Worm (Caenorhabditis elegans) whole organism, L1 larva: Measurements from ENCODE around the gene rabr-1.

Experiments used
- C16A3.4 ChIP-seq: fragments of 150-350 bp; optimal IDR thresholded peaks from 2 replicates; lab custom pipeline; 2014; ENCODE audit warnings: missing biosample characterization, missing genetic modification characterization
- C34B4.2 ChIP-seq: sonication (generic microtip); optimal IDR thresholded peaks from 2 replicates; lab custom pipeline; 2017; ENCODE audit warnings: mild to moderate bottlenecking, missing genetic modification characterization, missing compliant biosample characterization
- F16B12.6 ChIP-seq: fragments of 150-350 bp; optimal IDR thresholded peaks from 2 replicates; lab custom pipeline; 2014; ENCODE audit warnings: missing biosample characterization, missing genetic modification characterization
- Y116A8C.19 ChIP-seq: sonication (generic microtip); optimal IDR thresholded peaks from 2 replicates; lab custom pipeline; 2016; ENCODE audit warnings: missing compliant biosample characterization, missing genetic modification characterization, borderline replicate concordance
- aly-2 ChIP-seq: fragments of 150-350 bp; optimal IDR thresholded peaks from 2 replicates; lab custom pipeline; 2014; ENCODE audit warnings: missing biosample characterization, missing genetic modification characterization
- ama-1 ChIP-seq: fragments of 150-350 bp; optimal IDR thresholded peaks from 2 replicates; lab custom pipeline; 2014
- blmp-1 ChIP-seq: fragments of 150-350 bp; optimal IDR thresholded peaks from 2 replicates; lab custom pipeline; 2014; ENCODE audit warnings: missing biosample characterization, missing genetic modification characterization
- ces-1 ChIP-seq: fragments of 150-350 bp; optimal IDR thresholded peaks from 2 replicates; lab custom pipeline; 2014; ENCODE audit warnings: missing biosample characterization, missing genetic modification reagents, missing genetic modification characterization
- dpl-1 ChIP-seq, 3 experiments: fragments of 150-350 bp in 2 of 3; sonication (generic microtip) in 1 of 3; optimal IDR thresholded peaks; 2 replicates each; lab custom pipeline; 2014 to 2017; ENCODE audit warnings: missing biosample characterization in 3 of 3, missing genetic modification characterization in 3 of 3, missing genetic modification reagents in 3 of 3
- efl-1 ChIP-seq, 4 experiments: fragments of 150-350 bp; optimal IDR thresholded peaks in 3 of 4; peaks in 1 of 4; 1 replicate in 1 of 4; 2 replicates in 3 of 4; lab custom pipeline; 2014; ENCODE audit warnings: missing biosample characterization in 2 of 4, missing genetic modification characterization in 2 of 4, missing genetic modification reagents in 2 of 4
- efl-3 ChIP-seq: fragments of 200-800 bp; sonication (Bioruptor generic); optimal IDR thresholded peaks from 2 replicates; lab custom pipeline; 2018; ENCODE audit warnings: mild to moderate bottlenecking, missing genetic modification characterization, missing compliant biosample characterization
- egl-13 ChIP-seq: sonication (generic microtip); optimal IDR thresholded peaks from 2 replicates; lab custom pipeline; 2016; ENCODE audit warnings: missing genotype, missing genetic modification reagents, missing genetic modification characterization, missing compliant biosample characterization
- ets-5 ChIP-seq: fragments of 200-800 bp; sonication (Bioruptor generic); IDR thresholded peaks from 2 replicates; pipeline ENCODE4 v1.3.6; 2022; ENCODE audit warnings: missing genetic modification characterization, missing compliant biosample characterization
- fkh-4 ChIP-seq: sonication (generic microtip); optimal IDR thresholded peaks from 2 replicates; lab custom pipeline; 2016; ENCODE audit warnings: missing compliant biosample characterization, missing genetic modification characterization, borderline replicate concordance
- fkh-8 ChIP-seq: sonication (generic microtip); optimal IDR thresholded peaks from 2 replicates; lab custom pipeline; 2016; ENCODE audit warnings: mild to moderate bottlenecking, missing genetic modification characterization, missing compliant biosample characterization
- hlh-4 ChIP-seq: sonication (generic microtip); optimal IDR thresholded peaks from 2 replicates; lab custom pipeline; 2016; ENCODE audit warnings: mild to moderate bottlenecking, missing genetic modification characterization, missing compliant biosample characterization
- isw-1 ChIP-seq: fragments of 200-800 bp; sonication (Bioruptor generic); IDR thresholded peaks from 2 replicates; pipeline ENCODE4 v1.3.6; 2022; ENCODE audit warnings: missing genetic modification characterization, missing compliant biosample characterization
- jun-1 ChIP-seq: fragments of 150-350 bp; optimal IDR thresholded peaks from 2 replicates; lab custom pipeline; 2014; ENCODE audit warnings: missing biosample characterization, missing genetic modification reagents, missing genetic modification characterization
- lin-15B ChIP-seq: fragments of 150-350 bp; sonication (generic microtip); optimal IDR thresholded peaks from 3 replicates; lab custom pipeline; 2014; ENCODE audit warnings: missing biosample characterization, missing genetic modification characterization
- lin-35 ChIP-seq, 2 experiments: fragments of 150-350 bp; optimal IDR thresholded peaks; 2 replicates each; lab custom pipeline; 2014; ENCODE audit warnings: missing biosample characterization in 2 of 2, missing genetic modification characterization in 2 of 2, missing genetic modification reagents in 2 of 2
- lsy-2 ChIP-seq, 2 experiments: fragments of 150-350 bp; optimal IDR thresholded peaks; 2 replicates each; lab custom pipeline; 2014; ENCODE audit warnings: missing biosample characterization in 2 of 2, missing genetic modification characterization in 2 of 2
- mdl-1 ChIP-seq, 2 experiments: fragments of 150-350 bp; optimal IDR thresholded peaks; 2 replicates each; lab custom pipeline; 2014 to 2017; ENCODE audit warnings: missing biosample characterization in 2 of 2, missing genetic modification characterization in 2 of 2, inconsistent platforms in 1 of 2
- mef-2 ChIP-seq: fragments of 150-350 bp; optimal IDR thresholded peaks from 2 replicates; lab custom pipeline; 2014; ENCODE audit warnings: missing biosample characterization, missing genetic modification characterization
- mep-1 ChIP-seq: fragments of 150-350 bp; optimal IDR thresholded peaks from 2 replicates; lab custom pipeline; 2014; ENCODE audit warnings: missing biosample characterization, missing genetic modification characterization
- nhr-11 ChIP-seq: fragments of 150-350 bp; optimal IDR thresholded peaks from 2 replicates; lab custom pipeline; 2014; ENCODE audit warnings: missing biosample characterization, missing genetic modification characterization
- nhr-19 ChIP-seq: fragments of 200-800 bp; sonication (Bioruptor generic); conservative IDR thresholded peaks from 2 replicates; pipeline ENCODE4 v1.3.6; 2022; ENCODE audit warnings: missing genetic modification characterization, missing compliant biosample characterization
- nhr-28 ChIP-seq: fragments of 150-350 bp; optimal IDR thresholded peaks from 2 replicates; lab custom pipeline; 2014; ENCODE audit warnings: missing biosample characterization, missing genetic modification characterization
- nhr-71 ChIP-seq: sonication (generic microtip); optimal IDR thresholded peaks from 2 replicates; lab custom pipeline; 2016; ENCODE audit warnings: mild to moderate bottlenecking, missing genetic modification characterization, moderate library complexity, missing compliant biosample characterization
- nhr-76 ChIP-seq: sonication (generic microtip); optimal IDR thresholded peaks from 2 replicates; lab custom pipeline; 2017; ENCODE audit warnings: missing biosample characterization, missing genetic modification characterization
- nhr-77 ChIP-seq: fragments of 150-350 bp; optimal IDR thresholded peaks from 2 replicates; lab custom pipeline; 2014; ENCODE audit warnings: missing biosample characterization, missing genetic modification characterization
- nhr-84 ChIP-seq: sonication (generic microtip); optimal IDR thresholded peaks from 2 replicates; lab custom pipeline; 2017; ENCODE audit warnings: missing biosample characterization, missing genetic modification characterization
- nhr-85 ChIP-seq: sonication (generic microtip); peaks from one replicate; lab custom pipeline; 2016; ENCODE audit warnings: missing genetic modification characterization, inconsistent platforms, missing compliant biosample characterization
- pag-3 ChIP-seq: sonication (generic microtip); optimal IDR thresholded peaks from 2 replicates; lab custom pipeline; 2017; ENCODE audit warnings: missing genetic modification characterization, mild to moderate bottlenecking, missing compliant biosample characterization, antibody characterized with exemption, borderline replicate concordance; ENCODE audit not compliant: insufficient read depth
- rnt-1 ChIP-seq: sonication (generic microtip); optimal IDR thresholded peaks from 2 replicates; lab custom pipeline; 2016; ENCODE audit warnings: mild to moderate bottlenecking, missing genetic modification characterization, moderate library complexity, missing compliant biosample characterization
- snpc-4 ChIP-seq: fragments of 150-350 bp; optimal IDR thresholded peaks from 2 replicates; lab custom pipeline; 2014; ENCODE audit warnings: missing biosample characterization, missing genetic modification characterization
- snu-23 ChIP-seq: sonication (generic microtip); optimal IDR thresholded peaks from 2 replicates; lab custom pipeline; 2016; ENCODE audit warnings: missing genetic modification characterization, missing compliant biosample characterization
- sox-4 ChIP-seq: sonication (generic microtip); optimal IDR thresholded peaks from 2 replicates; lab custom pipeline; 2016; ENCODE audit warnings: missing genetic modification characterization, missing compliant biosample characterization
- sptf-1 ChIP-seq: fragments of 150-350 bp; optimal IDR thresholded peaks from 2 replicates; lab custom pipeline; 2014; ENCODE audit warnings: missing biosample characterization, missing genetic modification characterization
- sup-37 ChIP-seq: fragments of 200-800 bp; sonication (Bioruptor generic); optimal IDR thresholded peaks from 2 replicates; lab custom pipeline; 2018; ENCODE audit warnings: mild to moderate bottlenecking, missing genetic modification characterization, missing compliant biosample characterization
- tbx-2 ChIP-seq: sonication (generic microtip); optimal IDR thresholded peaks from 2 replicates; lab custom pipeline; 2016; ENCODE audit warnings: missing genetic modification characterization, missing compliant biosample characterization
- unc-86 ChIP-seq: sonication (generic microtip); optimal IDR thresholded peaks from 2 replicates; lab custom pipeline; 2016; ENCODE audit warnings: missing genetic modification characterization, missing compliant biosample characterization
- unc-98 ChIP-seq: fragments of 200-800 bp; sonication (Bioruptor generic); IDR thresholded peaks from 2 replicates; pipeline ENCODE4 v1.3.6; 2022; ENCODE audit warnings: missing genetic modification characterization, missing compliant biosample characterization
- vab-15 ChIP-seq: sonication (generic microtip); optimal IDR thresholded peaks from 2 replicates; lab custom pipeline; 2017; ENCODE audit warnings: missing genotype, mild to moderate bottlenecking, missing genetic modification characterization, missing compliant biosample characterization
- zip-4 ChIP-seq: fragments of 200-800 bp; sonication (Bioruptor generic); optimal IDR thresholded peaks from 2 replicates; lab custom pipeline; 2018; ENCODE audit warnings: mild to moderate bottlenecking, missing genetic modification characterization, moderate library complexity, missing compliant biosample characterization
- ztf-11 ChIP-seq, 2 experiments: sonication (generic microtip); optimal IDR thresholded peaks; 2 replicates each; lab custom pipeline; 2016 to 2017; ENCODE audit warnings: missing genetic modification characterization in 2 of 2, missing biosample characterization in 1 of 2, missing compliant biosample characterization in 1 of 2

Gene rabr-1

DNA sequence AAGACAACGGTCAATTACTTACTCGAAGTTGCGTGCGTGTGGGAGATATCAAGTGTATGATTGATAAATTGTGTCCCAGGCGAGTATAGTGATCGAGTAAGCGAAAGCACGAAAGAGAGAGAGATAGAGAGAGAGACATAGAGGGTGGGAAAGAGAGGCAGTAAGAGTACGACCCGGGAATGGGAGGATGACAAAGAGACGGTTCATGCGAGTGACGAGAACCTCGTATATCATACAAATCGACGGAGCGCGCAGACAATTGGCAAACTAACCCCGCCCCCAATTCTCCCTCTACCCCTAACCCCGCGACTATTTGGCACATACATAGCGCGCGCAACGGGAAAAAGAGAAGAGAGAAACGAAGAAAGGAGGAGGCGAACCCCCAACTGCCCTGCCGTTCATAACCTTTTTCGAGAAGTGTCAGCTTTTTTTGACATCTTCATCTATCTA, at the start of gene rabr-1 (continued):
- TF ChIP-seq lsy-2 (tag; optimal IDR thresholded peaks at IDR 0.05; lab: Kevin White, UChicago) (peak in 1 of 2 experiments; percentile 58), dpl-1 (GFP tag; optimal IDR thresholded peaks at IDR 0.05; lab: Kevin White, UChicago) (peak in 1 of 3 experiments; percentile 1), ama-1 (no peak), mdl-1 (tag; optimal IDR thresholded peaks at IDR 0.05; lab: Kevin White, UChicago) (peak in 1 of 2 experiments; percentile 64), Y116A8C.19 (tag; lab: Kevin White, UChicago) (no peak), nhr-77 (tag; lab: Kevin White, UChicago) (peak; percentile 22), mef-2 (tag; lab: Kevin White, UChicago) (no peak), sptf-1 (no peak), fkh-4 (no peak), ets-5 (GFP tag; lab: Robert Waterston, UW) (no peak), rnt-1 (tag; lab: Kevin White, UChicago) (peak; percentile 32), aly-2 (tag; lab: Kevin White, UChicago) (no peak), C34B4.2 (tag; lab: Kevin White, UChicago) (no peak), vab-15 (tag; lab: Kevin White, UChicago) (peak; percentile 24), ztf-11 (tag; optimal IDR thresholded peaks at IDR 0.05; lab: Kevin White, UChicago) (no peak), C16A3.4 (tag; lab: Kevin White, UChicago) (peak; percentile 33), efl-3 (no peak), jun-1 (no peak), nhr-84 (no peak), nhr-11 (tag; lab: Kevin White, UChicago) (no peak), blmp-1 (tag; lab: Kevin White, UChicago) (peak; percentile 89), isw-1 (GFP tag; lab: Robert Waterston, UW) (no peak), mep-1 (peak; percentile 41), nhr-76 (tag; lab: Kevin White, UChicago) (no peak), tbx-2 (tag; lab: Kevin White, UChicago) (peak; percentile 61), unc-98 (GFP tag; lab: Robert Waterston, UW) (no peak), nhr-71 (peak; percentile 62), nhr-19 (GFP tag; lab: Robert Waterston, UW) (peak; percentile 62), hlh-4 (tag; lab: Kevin White, UChicago) (no peak), snpc-4 (no peak), F16B12.6 (no peak), snu-23 (GFP tag; lab: Kevin White, UChicago) (peak; percentile 75)

DNA sequence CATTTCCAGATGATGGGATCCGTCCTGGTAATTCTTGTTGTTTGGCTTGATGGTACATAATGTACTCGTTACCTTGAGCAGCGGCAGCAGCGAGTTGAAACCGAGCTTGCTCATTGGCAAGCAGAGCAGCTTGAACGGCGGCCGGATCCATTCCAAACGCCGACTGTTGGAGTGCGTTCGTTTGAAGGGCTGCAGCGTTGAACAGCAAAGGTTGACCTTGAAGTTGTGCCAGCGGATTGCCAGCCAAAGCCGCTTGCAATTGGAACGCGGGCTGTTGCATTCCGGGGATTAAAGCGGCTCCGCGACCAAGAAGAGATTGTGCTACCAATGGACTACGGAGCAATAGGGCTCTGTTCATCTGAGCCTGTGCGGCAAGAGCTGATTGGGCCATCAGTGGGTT, 49.8 kb upstream of the rabr-1 start:
- TF ChIP-seq sox-4 (tag; lab: Kevin White, UChicago) (no peak), efl-1 (optimal IDR thresholded peaks at IDR 0.05; lab: Kevin White, UChicago) (no peak), efl-1 (GFP tag; optimal IDR thresholded peaks at IDR 0.05 in 1 of 2; lab: Kevin White, UChicago) (peak in 1 of 2 experiments; percentile 12)

DNA sequence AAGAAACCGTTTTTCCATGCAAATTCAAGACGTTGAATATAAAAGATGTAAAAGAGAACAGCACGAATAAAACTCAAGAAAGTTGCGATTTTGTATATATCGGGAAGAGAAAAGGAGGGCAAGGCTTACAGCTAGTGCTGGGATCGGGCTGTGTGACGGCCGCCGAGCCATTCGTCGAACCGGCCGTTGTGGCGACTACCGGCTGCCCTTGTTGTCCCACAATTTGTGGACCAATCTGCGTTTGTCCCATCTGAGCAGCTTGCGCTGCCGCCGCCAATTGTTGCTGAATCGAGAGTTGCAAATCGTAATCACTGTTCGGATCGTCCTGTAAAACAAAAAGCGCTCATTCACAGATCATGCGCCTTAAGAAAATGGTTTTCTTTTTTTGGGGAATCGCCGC, 48.8 kb upstream of the rabr-1 start:
- TF ChIP-seq sptf-1 (no peak), zip-4 (no peak), lsy-2 (tag; optimal IDR thresholded peaks at IDR 0.05; lab: Kevin White, UChicago) (no peak), isw-1 (GFP tag; lab: Robert Waterston, UW) (no peak), blmp-1 (tag; lab: Kevin White, UChicago) (no peak), fkh-8 (no peak), nhr-28 (tag; lab: Kevin White, UChicago) (no peak), nhr-85 (tag; lab: Kevin White, UChicago) (no peak), nhr-19 (GFP tag; lab: Robert Waterston, UW) (no peak), sup-37 (GFP tag; lab: Kevin White, UChicago) (no peak), pag-3 (tag; lab: Kevin White, UChicago) (no peak), ces-1 (GFP tag; lab: Kevin White, UChicago) (no peak), lin-35 (GFP tag; optimal IDR thresholded peaks at IDR 0.05; lab: Kevin White, UChicago) (no peak), dpl-1 (GFP tag; optimal IDR thresholded peaks at IDR 0.05; lab: Kevin White, UChicago) (no peak), lin-15B (tag; lab: Kevin White, UChicago) (no peak), efl-3 (no peak), egl-13 (tag; lab: Kevin White, UChicago) (no peak), unc-86 (tag; lab: Kevin White, UChicago) (no peak), nhr-76 (tag; lab: Kevin White, UChicago) (no peak)
